Fruit fly (Drosophila melanogaster) whole organism, embryonic: ENCODE data around the gene CG32243.

Source experiments
- CG10274 ChIP-seq: fragments of 200-800 bp; sonication (Bioruptor generic); optimal IDR thresholded peaks from 3 replicates; lab custom pipeline; 2017; ENCODE audit warnings: missing biosample characterization, mild to moderate bottlenecking, missing genetic modification characterization
- CG10366 ChIP-seq: fragments of 200-800 bp; sonication (Bioruptor generic); IDR thresholded peaks from 2 replicates; pipeline ENCODE4 v1.3.6; 2022; ENCODE audit warnings: missing biosample characterization, missing genetic modification characterization
- CG10979 ChIP-seq: fragments of 200-800 bp; sonication (Bioruptor generic); optimal IDR thresholded peaks from 2 replicates; lab custom pipeline; 2018; ENCODE audit warnings: missing biosample characterization, mild to moderate bottlenecking, missing genetic modification characterization, moderate library complexity
- CG12299 ChIP-seq: fragments of 200-800 bp; sonication (Bioruptor generic); optimal IDR thresholded peaks from 2 replicates; lab custom pipeline; 2018; ENCODE audit warnings: missing biosample characterization, mild to moderate bottlenecking, missing genetic modification characterization
- CG14441 ChIP-seq: fragments of 200-800 bp; sonication (Bioruptor generic); IDR thresholded peaks from 2 replicates; pipeline ENCODE4 v1.3.6; 2022; ENCODE audit warnings: missing biosample characterization, missing genetic modification characterization
- CG1529 ChIP-seq: fragments of 200-800 bp; sonication (Bioruptor generic); optimal IDR thresholded peaks from 3 replicates; lab custom pipeline; 2018; ENCODE audit warnings: missing biosample characterization, missing genetic modification characterization
- CG17385 ChIP-seq: fragments of 200-800 bp; sonication (Bioruptor generic); optimal IDR thresholded peaks from 3 replicates; lab custom pipeline; 2018; ENCODE audit warnings: missing biosample characterization, mild to moderate bottlenecking, missing genetic modification characterization
- CG2129 ChIP-seq: fragments of 200-800 bp; sonication (Bioruptor generic); IDR thresholded peaks from 2 replicates; pipeline ENCODE4 v1.3.6; 2022; ENCODE audit warnings: missing biosample characterization, missing genetic modification characterization; ENCODE audit not compliant: partially characterized antibody
- CG30431 ChIP-seq: fragments of 200-800 bp; sonication (Bioruptor generic); optimal IDR thresholded peaks from 2 replicates; lab custom pipeline; 2017; ENCODE audit warnings: missing biosample characterization, missing genetic modification characterization
- CG31224 ChIP-seq: fragments of 200-800 bp; sonication (Bioruptor generic); IDR thresholded peaks from 2 replicates; pipeline ENCODE4 v1.3.6; 2022; ENCODE audit warnings: missing biosample characterization, missing genetic modification characterization
- CG3726 ChIP-seq: fragments of 200-800 bp; sonication (Bioruptor generic); IDR thresholded peaks from 3 replicates; pipeline ENCODE4, ENCODE4 v1.3.6; 2022; ENCODE audit warnings: missing biosample characterization, missing genetic modification characterization
- CG4360 ChIP-seq: fragments of 200-800 bp; sonication (Bioruptor generic); IDR thresholded peaks from 2 replicates; pipeline ENCODE4 v1.3.6; 2022; ENCODE audit warnings: missing biosample characterization, missing genetic modification characterization
- CG7786 ChIP-seq: fragments of 200-800 bp; sonication (Bioruptor generic); optimal IDR thresholded peaks from 2 replicates; lab custom pipeline; 2016; ENCODE audit warnings: missing biosample characterization, missing genetic modification characterization
- CG7963 ChIP-seq: fragments of 200-800 bp; sonication (Bioruptor generic); IDR thresholded peaks from 3 replicates; pipeline ENCODE4 v1.3.6; 2022; ENCODE audit warnings: missing biosample characterization, missing genetic modification characterization; ENCODE audit not compliant: partially characterized antibody
- CG8281 ChIP-seq: fragments of 200-800 bp; sonication (Bioruptor generic); optimal IDR thresholded peaks from 2 replicates; lab custom pipeline; 2018; ENCODE audit warnings: missing biosample characterization, mild to moderate bottlenecking, missing genetic modification characterization, moderate library complexity
- CG8765 ChIP-seq: fragments of 200-800 bp; sonication (Bioruptor generic); IDR thresholded peaks from 2 replicates; pipeline ENCODE4 v1.3.6; 2022; ENCODE audit warnings: missing biosample characterization, missing genetic modification characterization
- CG8944 ChIP-seq: fragments of 200-800 bp; sonication (Bioruptor generic); optimal IDR thresholded peaks from 3 replicates; lab custom pipeline; 2016; ENCODE audit warnings: missing biosample characterization, missing genetic modification characterization
- CG9437 ChIP-seq: fragments of 200-800 bp; sonication (Bioruptor generic); optimal IDR thresholded peaks from 2 replicates; lab custom pipeline; 2018; ENCODE audit warnings: missing biosample characterization, mild to moderate bottlenecking, missing genetic modification characterization
- CrebB ChIP-seq: fragments of 200-800 bp; sonication (Bioruptor generic); optimal IDR thresholded peaks from 3 replicates; lab custom pipeline; 2018; ENCODE audit warnings: missing biosample characterization, mild to moderate bottlenecking, missing genetic modification characterization
- Dek ChIP-seq: fragments of 200-800 bp; sonication (Bioruptor generic); optimal IDR thresholded peaks from 3 replicates; lab custom pipeline; 2019; ENCODE audit warnings: missing biosample characterization, mild to moderate bottlenecking, missing genetic modification characterization, moderate library complexity
- Dll ChIP-seq: fragments of 200-800 bp; sonication (Bioruptor generic); IDR thresholded peaks from 4 replicates; pipeline ENCODE4 v1.3.6; 2022; ENCODE audit warnings: missing biosample characterization, missing genetic modification characterization; ENCODE audit not compliant: partially characterized antibody
- Doc2 ChIP-seq: fragments of 200-800 bp; sonication (Bioruptor generic); IDR thresholded peaks from 2 replicates; pipeline ENCODE4 v1.3.6; 2022; ENCODE audit warnings: missing biosample characterization, missing genetic modification characterization
- Doc3 ChIP-seq: fragments of 200-800 bp; sonication (Bioruptor generic); IDR thresholded peaks from 3 replicates; pipeline ENCODE4 v1.3.6; 2022; ENCODE audit warnings: missing biosample characterization, missing genetic modification characterization; ENCODE audit not compliant: partially characterized antibody
- HmgD ChIP-seq: fragments of 200-800 bp; sonication (Bioruptor generic); optimal IDR thresholded peaks from 3 replicates; lab custom pipeline; 2016; ENCODE audit warnings: missing biosample characterization, missing genetic modification characterization
- Jarid2 ChIP-seq: fragments of 200-800 bp; sonication (Bioruptor generic); optimal IDR thresholded peaks from 3 replicates; lab custom pipeline; 2017; ENCODE audit warnings: mild to moderate bottlenecking, missing biosample characterization, missing genetic modification reagents, missing genetic modification characterization
- Ptx1 ChIP-seq: fragments of 200-800 bp; sonication (Bioruptor generic); IDR thresholded peaks from 2 replicates; pipeline ENCODE4 v1.3.6; 2022; ENCODE audit warnings: missing biosample characterization, missing genetic modification characterization
- Usf ChIP-seq: fragments of 200-800 bp; sonication (Bioruptor generic); optimal IDR thresholded peaks from 2 replicates; lab custom pipeline; 2017; ENCODE audit warnings: missing genotype, missing biosample characterization, missing genetic modification characterization
- ab ChIP-seq: fragments of 200-800 bp; sonication (Bioruptor generic); optimal IDR thresholded peaks from 2 replicates; lab custom pipeline; 2016; ENCODE audit warnings: missing biosample characterization, missing genetic modification characterization
- al ChIP-seq: fragments of 200-800 bp; sonication (Bioruptor generic); IDR thresholded peaks from 2 replicates; pipeline ENCODE4 v1.3.6; 2022; ENCODE audit warnings: missing biosample characterization, missing genetic modification characterization
- br ChIP-seq: fragments of >200 bp; optimal IDR thresholded peaks from 2 replicates; lab custom pipeline; 2017
- bsh ChIP-seq, 2 experiments: fragments of 200-800 bp; sonication (Bioruptor generic); optimal IDR thresholded peaks; 2 replicates each; lab custom pipeline; 2017 to 2018; ENCODE audit warnings: mild to moderate bottlenecking in 2 of 2, missing biosample characterization in 2 of 2, missing genetic modification characterization in 2 of 2, moderate library complexity in 1 of 2
- chinmo ChIP-seq: fragments of 200-800 bp; sonication (Bioruptor generic); IDR thresholded peaks from 4 replicates; pipeline ENCODE4 v1.3.6; 2022; ENCODE audit warnings: missing biosample characterization, missing genetic modification characterization; ENCODE audit not compliant: partially characterized antibody
- dysf ChIP-seq: fragments of 200-800 bp; sonication (Bioruptor generic); IDR thresholded peaks from 3 replicates; pipeline ENCODE4 v1.3.6; 2022; ENCODE audit warnings: missing biosample characterization, missing genetic modification characterization
- en ChIP-seq: fragments of 200-800 bp; sonication (Bioruptor generic); optimal IDR thresholded peaks from 2 replicates; lab custom pipeline; 2016; ENCODE audit warnings: missing biosample characterization, missing genetic modification characterization
- jigr1 ChIP-seq: fragments of 200-800 bp; sonication (Bioruptor generic); IDR thresholded peaks from 3 replicates; pipeline ENCODE4 v1.3.6; 2022; ENCODE audit warnings: missing biosample characterization, missing genetic modification characterization
- lbe ChIP-seq: fragments of 200-800 bp; sonication (Bioruptor generic); optimal IDR thresholded peaks from 2 replicates; lab custom pipeline; 2016; ENCODE audit warnings: missing biosample characterization, mild to moderate bottlenecking, missing genetic modification characterization
- lola ChIP-seq, 3 experiments: fragments of >200 bp in 2 of 3; fragments of 200-800 bp in 1 of 3; sonication (Bioruptor generic) in 1 of 3; optimal IDR thresholded peaks; 2 replicates each; lab custom pipeline; 2017 to 2019; ENCODE audit warnings: missing biosample characterization in 3 of 3, missing genetic modification characterization in 3 of 3, mild to moderate bottlenecking in 1 of 3, moderate library complexity in 1 of 3
- nom ChIP-seq: fragments of 200-800 bp; sonication (Bioruptor generic); optimal IDR thresholded peaks from 2 replicates; lab custom pipeline; 2017; ENCODE audit warnings: missing biosample characterization, missing genetic modification characterization, mild to moderate bottlenecking, moderate library complexity, missing genetic modification reagents
- otp ChIP-seq: fragments of 200-800 bp; sonication (Bioruptor generic); IDR thresholded peaks from 3 replicates; pipeline ENCODE4, ENCODE4 v1.3.6; 2022; ENCODE audit warnings: missing biosample characterization, missing genetic modification characterization
- pfk ChIP-seq: fragments of 200-800 bp; sonication (Bioruptor generic); optimal IDR thresholded peaks from 2 replicates; lab custom pipeline; 2018; ENCODE audit warnings: missing biosample characterization, mild to moderate bottlenecking, missing genetic modification characterization, moderate library complexity
- row ChIP-seq: fragments of 200-800 bp; sonication (Bioruptor generic); IDR thresholded peaks from 3 replicates; pipeline ENCODE4 v1.3.6; 2022; ENCODE audit warnings: missing biosample characterization, missing genetic modification characterization
- sens-2 ChIP-seq: fragments of 200-800 bp; sonication (Bioruptor generic); IDR thresholded peaks from 2 replicates; pipeline ENCODE4 v1.3.6; 2022; ENCODE audit warnings: missing biosample characterization, missing genetic modification characterization
- sisA ChIP-seq: fragments of 200-800 bp; sonication (Bioruptor generic); IDR thresholded peaks from 2 replicates; pipeline ENCODE4 v1.3.6; 2022; ENCODE audit warnings: missing biosample characterization, missing genetic modification characterization
- tio ChIP-seq: fragments of 200-800 bp; sonication (Bioruptor generic); optimal IDR thresholded peaks from 2 replicates; lab custom pipeline; 2017; ENCODE audit warnings: missing biosample characterization, missing genetic modification characterization, inconsistent platforms
- trem ChIP-seq: fragments of 200-800 bp; optimal IDR thresholded peaks from 3 replicates; lab custom pipeline; 2019; ENCODE audit warnings: missing biosample characterization, mild to moderate bottlenecking, missing genetic modification characterization, moderate library complexity
- ttk ChIP-seq: fragments of 200-800 bp; sonication (Bioruptor generic); IDR thresholded peaks from 2 replicates; pipeline ENCODE4 v2.1.2; 2022; ENCODE audit warnings: missing biosample characterization, missing genetic modification characterization

The CG32243 gene

dm6 chr3L:4494603-4495002 is 46.4 kb downstream of the CG32243 start:
- TF ChIP-seq CG8281 (tag; lab: Kevin White, UChicago) (no peak), bsh (GFP tag; optimal IDR thresholded peaks at IDR 0.05; lab: Kevin White, UChicago) (peak in 1 of 2 experiments; percentile 49), HmgD (GFP tag; lab: Kevin White, UChicago) (no peak), trem (no peak), lbe (GFP tag; lab: Kevin White, UChicago) (peak; percentile 62), tio (GFP tag; lab: Kevin White, UChicago) (no peak), nom (GFP tag; lab: Kevin White, UChicago) (peak; percentile 79), Dek (tag; lab: Kevin White, UChicago) (no peak)

dm6 chr3L:4493609-4494008 is 47.4 kb downstream of the CG32243 start:
- TF ChIP-seq Doc2 (GFP tag; lab: Robert Waterston, UW) (peak; percentile 20; the same call in 1 of the 2 replicates), lbe (GFP tag; lab: Kevin White, UChicago) (no peak)
- TF ChIP-seq, all 482 proteins: peak for 1

dm6 chr3L:4490702-4491243 is 50.3 kb downstream of the CG32243 start, which contains the start of gene CG13722:
CG13722 (minus strand) TSS chr3L:4490963.
- no peak for TF ChIP-seq CG2129 (GFP tag; lab: Robert Waterston, UW)
- TF ChIP-seq CG31224: no peak
- TF ChIP-seq CG12299 (tag; lab: Kevin White, UChicago): no peak
- TF ChIP-seq ab (GFP tag; lab: Kevin White, UChicago): no peak
- peak; percentile 13 for TF ChIP-seq CG10274 (GFP tag; lab: Kevin White, UChicago)
- TF ChIP-seq sisA (GFP tag; lab: Robert Waterston, UW): no peak
- TF ChIP-seq Doc3 (GFP tag; lab: Robert Waterston, UW): no peak
- no peak for TF ChIP-seq sens-2 (GFP tag; lab: Robert Waterston, UW)
- no peak for TF ChIP-seq CG17385 (GFP tag; lab: Kevin White, UChicago)
- no peak for TF ChIP-seq pfk (GFP tag; lab: Kevin White, UChicago)
- TF ChIP-seq en (GFP tag; lab: Kevin White, UChicago): no peak
- no peak for TF ChIP-seq br (lab: Kevin White, UChicago)
- no peak for TF ChIP-seq ttk (GFP tag; lab: Robert Waterston, UW)
- TF ChIP-seq CG7963 (GFP tag; lab: Robert Waterston, UW): 0 out of 3 replicates have a peak, but pooled peaks have one; percentile 7
- TF ChIP-seq CG8944 (GFP tag; lab: Kevin White, UChicago): no peak
- no peak for TF ChIP-seq Ptx1 (GFP tag; lab: Robert Waterston, UW)
- TF ChIP-seq CG10979 (tag; lab: Kevin White, UChicago): no peak
- TF ChIP-seq CG9437: no peak
- peak; percentile 60 for TF ChIP-seq nom (GFP tag; lab: Kevin White, UChicago)
- TF ChIP-seq dysf (GFP tag; lab: Robert Waterston, UW): 0 out of 3 replicates have a peak, but pooled peaks have one; percentile 14
- 0 out of 4 replicates have a peak, but pooled peaks have one; percentile 14 for TF ChIP-seq Dll (GFP tag; lab: Robert Waterston, UW)
- no peak for TF ChIP-seq CG7786 (GFP tag; lab: Kevin White, UChicago)
- no peak for TF ChIP-seq CG8765 (GFP tag; lab: Robert Waterston, UW)
- no peak for TF ChIP-seq lola (GFP tag; optimal IDR thresholded peaks at IDR 0.05; lab: Kevin White, UChicago)
- no peak for TF ChIP-seq al (GFP tag; lab: Robert Waterston, UW)
- no peak for TF ChIP-seq Jarid2
- no peak for TF ChIP-seq jigr1 (GFP tag; lab: Robert Waterston, UW)
- no peak for TF ChIP-seq CG4360 (GFP tag; lab: Robert Waterston, UW)
- TF ChIP-seq CrebB (tag; lab: Kevin White, UChicago): no peak
- peak; percentile 65; the same call in 2 of the 3 replicates for TF ChIP-seq otp (GFP tag; lab: Robert Waterston, UW)
- TF ChIP-seq CG3726: no peak
- TF ChIP-seq CG1529 (GFP tag; lab: Kevin White, UChicago): no peak
- TF ChIP-seq chinmo (GFP tag; lab: Robert Waterston, UW): 0 out of 4 replicates have a peak, but pooled peaks have one; percentile 64
- TF ChIP-seq row (GFP tag; lab: Robert Waterston, UW): no peak
- peak; percentile 16; the same call in 1 of the 2 replicates for TF ChIP-seq CG14441 (GFP tag; lab: Robert Waterston, UW)
- TF ChIP-seq Usf (GFP tag; lab: Kevin White, UChicago): no peak
- no peak for TF ChIP-seq CG10366 (GFP tag; lab: Robert Waterston, UW)
- TF ChIP-seq CG30431 (GFP tag; lab: Kevin White, UChicago): no peak
